Worm (Caenorhabditis elegans) whole organism, L4/young adult: ENCODE results near the gene W07G4.7.

Experiments used
- W03F9.2 ChIP-seq: fragments of 150-350 bp; optimal IDR thresholded peaks from 2 replicates; lab custom pipeline; 2014; ENCODE audit warnings: missing biosample characterization, missing genetic modification characterization
- him-1 ChIP-seq: sonication (generic microtip); optimal IDR thresholded peaks from 2 replicates; lab custom pipeline; 2016; ENCODE audit warnings: missing genotype, missing genetic modification reagents, missing genetic modification characterization, missing compliant biosample characterization

DNA sequence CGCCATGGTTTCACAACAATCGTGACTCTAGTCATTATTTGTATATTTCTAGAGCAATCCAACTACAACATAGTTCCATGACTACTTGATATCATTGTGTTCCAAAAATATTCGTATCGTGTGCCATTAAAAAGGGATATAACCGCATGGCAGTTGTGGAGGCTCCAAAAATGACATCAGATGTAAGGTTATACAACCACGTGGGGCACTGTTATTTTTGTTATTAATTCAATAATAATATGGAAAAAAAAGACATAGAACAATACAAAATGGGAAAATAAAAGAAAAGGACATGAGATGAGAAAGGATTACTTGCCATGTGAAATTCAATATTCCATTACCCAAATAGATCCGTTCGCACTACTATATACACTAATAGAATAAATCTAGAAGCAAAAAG lies 40.9 kb upstream of the W07G4.7 start:
- TF ChIP-seq W03F9.2 (no peak), him-1 (no peak)
